Worm (Caenorhabditis elegans) whole organism, L2 larva: ENCODE measurements around the gene eef-1G.

Experiments
- F13H6.1 ChIP-seq: sonication (generic microtip); optimal IDR thresholded peaks from 2 replicates; lab custom pipeline; 2016; ENCODE audit warnings: missing genetic modification characterization, missing compliant biosample characterization
- ceh-16 ChIP-seq: fragments of 150-350 bp; optimal IDR thresholded peaks from 2 replicates; lab custom pipeline; 2014; ENCODE audit warnings: missing biosample characterization, missing genetic modification characterization
- lin-39 ChIP-seq: fragments of 150-350 bp; optimal IDR thresholded peaks from 2 replicates; lab custom pipeline; 2014; ENCODE audit warnings: missing biosample characterization, missing genetic modification reagents, missing genetic modification characterization
- nhr-12 ChIP-seq: fragments of 150-350 bp; optimal IDR thresholded peaks from 2 replicates; lab custom pipeline; 2014; ENCODE audit warnings: missing biosample characterization, missing genetic modification characterization
- zag-1 ChIP-seq: fragments of 150-350 bp; optimal IDR thresholded peaks from 2 replicates; lab custom pipeline; 2014; ENCODE audit warnings: missing biosample characterization, missing genetic modification characterization

DNA sequence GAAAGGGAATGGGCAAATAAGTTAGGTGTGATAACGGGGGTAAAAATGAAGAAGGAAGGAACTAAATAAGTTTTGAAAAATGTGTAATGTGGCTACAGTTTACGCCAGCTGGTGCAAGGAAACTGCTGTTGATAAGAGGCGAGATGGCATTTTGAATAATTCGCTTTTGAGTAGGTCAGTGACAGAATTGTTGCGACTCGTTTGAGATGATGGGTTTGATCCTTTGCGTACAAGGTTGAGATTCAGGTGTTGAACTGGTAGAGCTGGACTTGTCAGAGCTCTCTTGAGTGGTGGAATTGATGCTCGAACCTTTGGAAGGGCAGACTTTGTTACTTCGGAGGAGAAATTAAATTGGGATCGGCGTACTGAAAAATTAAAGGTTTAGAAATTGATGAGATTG is 46.3 kb downstream of the eef-1G start:
- TF ChIP-seq zag-1 = no peak
- no peak for TF ChIP-seq lin-39 (tag; lab: Kevin White, UChicago)
- TF ChIP-seq F13H6.1 = no peak
- no peak for TF ChIP-seq nhr-12 (tag; lab: Kevin White, UChicago)
- TF ChIP-seq ceh-16 (tag; lab: Kevin White, UChicago) = no peak
